Worm (Caenorhabditis elegans): ENCODE results near the gene sam-4.
"Not testable (repeated sequence)": the region's sequence is repeated elsewhere in the genome, so short reads cannot be mapped to it uniquely, and the experiment has no call there.

The sam-4 gene

ce11 chrII:5636826-5637225 is 12.3 kb downstream of the sam-4 start, which contains the start of gene F59E12.8:
F59E12.8 (minus strand) TSS chrII:5636926.
- TF ChIP-seq B0310.2 (tag; optimal IDR thresholded peaks at IDR 0.05), result no peak
- TF ChIP-seq ama-1 (optimal IDR thresholded peaks at IDR 0.05), result no peak
- no peak for TF ChIP-seq hnd-1 (tag; optimal IDR thresholded peaks at IDR 0.05)
- TF ChIP-seq F13C5.2 (tag; optimal IDR thresholded peaks at IDR 0.05), result no peak
- no peak for TF ChIP-seq tbx-37 (GFP tag; conservative IDR thresholded peaks at IDR 0.05)
- TF ChIP-seq ets-7 (tag; optimal IDR thresholded peaks at IDR 0.05), result no peak
- no peak for TF ChIP-seq tra-4 (tag; optimal IDR thresholded peaks at IDR 0.05)
- no peak for TF ChIP-seq hmg-4 (GFP tag; optimal IDR thresholded peaks at IDR 0.05)
- TF ChIP-seq scrt-1 (GFP tag; IDR thresholded peaks at IDR 0.05), result no peak
- TF ChIP-seq aly-1 (tag; optimal IDR thresholded peaks at IDR 0.05), result no peak
- no peak for TF ChIP-seq pes-1 (GFP tag; IDR thresholded peaks at IDR 0.05)
- no peak for TF ChIP-seq ceh-36 (tag; optimal IDR thresholded peaks at IDR 0.05)
- no peak for TF ChIP-seq sea-1 (GFP tag; conservative IDR thresholded peaks at IDR 0.05)

DNA sequence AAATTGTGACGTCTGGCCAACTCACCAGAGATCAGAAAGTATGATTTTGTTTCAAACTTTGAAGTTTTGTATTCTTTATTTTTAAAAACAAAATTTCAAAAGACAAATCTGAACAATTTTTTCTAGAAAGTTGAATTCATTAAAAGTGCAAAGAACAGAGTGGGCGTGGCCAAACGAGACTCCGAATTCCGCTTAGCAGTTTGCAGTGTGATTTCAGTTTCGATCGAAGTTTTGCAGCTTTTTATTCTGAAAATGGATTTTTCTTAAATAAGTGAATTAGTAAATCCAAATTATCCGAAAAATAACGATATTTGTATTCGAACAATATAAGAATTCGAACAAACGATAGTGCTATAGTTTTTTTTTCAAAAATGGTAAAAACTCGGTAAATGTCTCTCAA is 15.6 kb downstream of the sam-4 start:
- no peak for TF ChIP-seq tbx-37 (GFP tag; conservative IDR thresholded peaks at IDR 0.05)
- TF ChIP-seq sea-1 (GFP tag; conservative IDR thresholded peaks at IDR 0.05), result no peak
- TF ChIP-seq ets-7 (tag; optimal IDR thresholded peaks at IDR 0.05), result no peak
- no peak for TF ChIP-seq flt-1 (GFP tag; IDR thresholded peaks at IDR 0.05)
- TF ChIP-seq aly-1 (tag; optimal IDR thresholded peaks at IDR 0.05), result no peak
- TF ChIP-seq hmg-4 (GFP tag; optimal IDR thresholded peaks at IDR 0.05), result no peak
- no peak for TF ChIP-seq pes-1 (GFP tag; IDR thresholded peaks at IDR 0.05)
- TF ChIP-seq tra-4 (tag; optimal IDR thresholded peaks at IDR 0.05), result no peak
- no peak for TF ChIP-seq F13C5.2 (tag; optimal IDR thresholded peaks at IDR 0.05)
- TF ChIP-seq scrt-1 (GFP tag; IDR thresholded peaks at IDR 0.05), result no peak
- TF ChIP-seq hmbx-1 (tag; optimal IDR thresholded peaks at IDR 0.05), result no peak
- no peak for TF ChIP-seq ceh-13 (GFP tag; optimal IDR thresholded peaks at IDR 0.05)
- TF ChIP-seq tbx-11 (GFP tag; IDR thresholded peaks at IDR 0.05), result no peak
- no peak for TF ChIP-seq hnd-1 (tag; optimal IDR thresholded peaks at IDR 0.05)
- no peak for TF ChIP-seq B0310.2 (tag; optimal IDR thresholded peaks at IDR 0.05)
- no peak for TF ChIP-seq ceh-36 (tag; optimal IDR thresholded peaks at IDR 0.05)
- TF ChIP-seq ama-1 (optimal IDR thresholded peaks at IDR 0.05), result no peak

ce11 chrII:5630851-5631401 is 18.2 kb downstream of the sam-4 start, which contains the start of the genes F59E12.6 and npl-4.1:
F59E12.6 (minus strand) TSS chrII:5630951.
npl-4.1 (plus strand) TSS chrII:5631351.
- not testable (repeated sequence) for TF ChIP-seq pes-1 (GFP tag; IDR thresholded peaks at IDR 0.05); aly-1 (tag; optimal IDR thresholded peaks at IDR 0.05); scrt-1 (GFP tag; IDR thresholded peaks at IDR 0.05)

DNA sequence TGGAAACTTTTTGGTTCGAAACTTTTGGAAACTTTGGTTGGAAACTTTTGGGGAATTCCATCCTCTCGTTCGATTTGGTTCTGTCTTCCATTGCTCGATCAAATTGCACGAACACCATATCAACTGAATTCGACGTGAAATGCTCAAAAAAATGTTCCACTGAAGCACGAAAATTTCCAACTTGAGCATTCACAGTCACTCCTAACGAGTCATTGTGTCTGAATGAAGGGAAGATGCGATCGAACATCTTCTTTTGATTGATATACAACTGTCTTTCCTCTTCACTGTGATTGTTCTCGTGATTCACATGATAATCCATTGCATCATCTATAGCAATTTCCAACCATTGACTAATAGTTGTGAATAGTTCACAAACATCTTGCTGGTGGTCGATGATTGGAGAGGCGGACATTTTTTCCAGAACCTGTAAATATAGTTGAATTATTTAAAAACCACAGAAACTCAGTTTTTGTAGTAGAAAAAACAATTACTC is 20.7 kb downstream of the sam-4 start, which contains the start of gene F59E12.15:
F59E12.15 (minus strand) TSS at position 51 of the 493 bp plus-strand sequence.
- TF ChIP-seq tbx-11 (GFP tag; IDR thresholded peaks at IDR 0.05), result no peak
- TF ChIP-seq hnd-1 (tag; optimal IDR thresholded peaks at IDR 0.05), result no peak
- no peak for TF ChIP-seq flt-1 (GFP tag; IDR thresholded peaks at IDR 0.05)
- no peak for TF ChIP-seq aly-1 (tag; optimal IDR thresholded peaks at IDR 0.05)
- no peak for TF ChIP-seq ets-7 (tag; optimal IDR thresholded peaks at IDR 0.05)
- TF ChIP-seq ceh-13 (GFP tag; optimal IDR thresholded peaks at IDR 0.05), result no peak

- TF ChIP-seq sea-1 (GFP tag; conservative IDR thresholded peaks at IDR 0.05); aly-1 (tag; optimal IDR thresholded peaks at IDR 0.05); scrt-1 (GFP tag; IDR thresholded peaks at IDR 0.05): not testable (repeated sequence)
These were observed 26.6 kb downstream of the sam-4 start, which contains the start of the genes eif-3.L and npl-4.2 for ce11 chrII:5622383-5622939. eif-3.L (minus strand) TSS chrII:5622483. npl-4.2 (plus strand) TSS chrII:5622889.

ce11 chrII:5619298-5619697 is 29.8 kb downstream of the sam-4 start, which contains the start of gene dhs-6:
dhs-6 (minus strand) TSS chrII:5619319.
- TF ChIP-seq hmg-4 (GFP tag; optimal IDR thresholded peaks at IDR 0.05), result no peak
- no peak for TF ChIP-seq ceh-36 (tag; optimal IDR thresholded peaks at IDR 0.05)
- no peak for TF ChIP-seq hnd-1 (tag; optimal IDR thresholded peaks at IDR 0.05)
- no peak for TF ChIP-seq ama-1 (optimal IDR thresholded peaks at IDR 0.05)
- no peak for TF ChIP-seq aly-1 (tag; optimal IDR thresholded peaks at IDR 0.05)
- TF ChIP-seq flt-1 (GFP tag; IDR thresholded peaks at IDR 0.05), result no peak
- no peak for TF ChIP-seq tbx-37 (GFP tag; conservative IDR thresholded peaks at IDR 0.05)
- TF ChIP-seq sea-1 (GFP tag; conservative IDR thresholded peaks at IDR 0.05), result no peak
- no peak for TF ChIP-seq tbx-11 (GFP tag; IDR thresholded peaks at IDR 0.05)
- TF ChIP-seq tra-4 (tag; optimal IDR thresholded peaks at IDR 0.05), result no peak

DNA sequence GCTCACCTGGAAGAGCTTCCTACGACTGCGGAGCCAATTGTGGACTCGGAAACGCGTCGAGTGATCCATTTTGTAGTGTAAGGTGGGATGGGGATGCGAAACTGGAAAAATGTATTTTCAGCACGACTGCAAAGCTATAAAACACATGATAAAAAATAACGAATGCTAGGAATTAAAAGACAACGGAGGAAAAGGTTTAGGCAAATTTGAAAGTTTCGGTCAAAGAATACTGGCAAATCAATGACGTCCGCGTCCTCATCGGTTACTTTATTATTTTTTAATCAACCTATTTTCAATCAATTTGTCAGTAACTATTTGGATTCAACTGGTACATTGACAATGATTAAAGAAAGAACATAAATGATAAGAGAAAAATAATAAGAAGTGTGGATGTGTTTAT is 41.3 kb downstream of the sam-4 start, which contains the start of gene C17G10.7:
C17G10.7 (minus strand) TSS at position 101 of the 400 bp plus-strand sequence.
- TF ChIP-seq hmg-4 (GFP tag; optimal IDR thresholded peaks at IDR 0.05) (no peak), aly-1 (tag; optimal IDR thresholded peaks at IDR 0.05) (no peak), tbx-11 (GFP tag; IDR thresholded peaks at IDR 0.05) (no peak), ceh-36 (tag; optimal IDR thresholded peaks at IDR 0.05) (no peak), tbx-37 (GFP tag; conservative IDR thresholded peaks at IDR 0.05) (no peak), hmbx-1 (tag; optimal IDR thresholded peaks at IDR 0.05) (no peak), F13C5.2 (tag; optimal IDR thresholded peaks at IDR 0.05) (no peak), sea-1 (GFP tag; conservative IDR thresholded peaks at IDR 0.05) (no peak), ceh-13 (GFP tag; optimal IDR thresholded peaks at IDR 0.05) (no peak), ets-7 (tag; optimal IDR thresholded peaks at IDR 0.05) (no peak), flt-1 (GFP tag; IDR thresholded peaks at IDR 0.05) (no peak), pes-1 (GFP tag; IDR thresholded peaks at IDR 0.05) (no peak), scrt-1 (GFP tag; IDR thresholded peaks at IDR 0.05) (no peak), hnd-1 (tag; optimal IDR thresholded peaks at IDR 0.05) (no peak), B0310.2 (tag; optimal IDR thresholded peaks at IDR 0.05) (no peak), tra-4 (tag; optimal IDR thresholded peaks at IDR 0.05) (no peak), ama-1 (optimal IDR thresholded peaks at IDR 0.05) (no peak)

All from whole organism, early embryonic.